Worm (Caenorhabditis elegans) whole organism, mixed stage, embryonic: ENCODE data around the gene Y41D4A.6.

Experiments used
- M03D4.4 ChIP-seq: sonication (generic microtip); optimal IDR thresholded peaks from 2 replicates; lab custom pipeline; 2017; ENCODE audit warnings: mild to moderate bottlenecking, missing genetic modification characterization, missing compliant biosample characterization
- bed-3 ChIP-seq: fragments of 200-800 bp; sonication (Bioruptor generic); optimal IDR thresholded peaks from 3 replicates; lab custom pipeline; 2018; ENCODE audit warnings: mild to moderate bottlenecking, missing genetic modification characterization, moderate library complexity, missing compliant biosample characterization
- blmp-1 ChIP-seq: fragments of 150-350 bp; optimal IDR thresholded peaks from 2 replicates; lab custom pipeline; 2014; ENCODE audit warnings: missing biosample characterization, missing genetic modification characterization
- ceh-39 ChIP-seq: fragments of 150-350 bp; optimal IDR thresholded peaks from 2 replicates; lab custom pipeline; 2014; ENCODE audit warnings: missing biosample characterization, missing genetic modification characterization
- ceh-43 ChIP-seq: fragments of 200-800 bp; sonication (Bioruptor generic); optimal IDR thresholded peaks from 2 replicates; lab custom pipeline; 2018; ENCODE audit warnings: mild to moderate bottlenecking, missing genetic modification characterization, moderate library complexity, missing compliant biosample characterization
- ceh-83 ChIP-seq: fragments of 200-800 bp; sonication (Bioruptor generic); optimal IDR thresholded peaks from 2 replicates; lab custom pipeline; 2018; ENCODE audit warnings: mild to moderate bottlenecking, missing genetic modification characterization, missing compliant biosample characterization
- ces-1 ChIP-seq: fragments of 150-350 bp; optimal IDR thresholded peaks from 2 replicates; lab custom pipeline; 2014; ENCODE audit warnings: missing biosample characterization, missing genetic modification reagents, missing genetic modification characterization
- cnd-1 ChIP-seq: fragments of 200-800 bp; sonication (Bioruptor generic); optimal IDR thresholded peaks from 2 replicates; lab custom pipeline; 2018; ENCODE audit warnings: mild to moderate bottlenecking, missing genetic modification characterization, missing compliant biosample characterization
- elt-1 ChIP-seq: sonication (generic microtip); optimal IDR thresholded peaks from 2 replicates; lab custom pipeline; 2017; ENCODE audit warnings: missing genetic modification characterization, mild to moderate bottlenecking, missing compliant biosample characterization, antibody characterized with exemption, moderate library complexity, borderline replicate concordance; ENCODE audit not compliant: insufficient read depth
- elt-3 ChIP-seq: fragments of 150-350 bp; optimal IDR thresholded peaks from 2 replicates; lab custom pipeline; 2014; ENCODE audit warnings: missing biosample characterization, missing genetic modification characterization
- flh-1 ChIP-seq: fragments of 200-800 bp; sonication (Bioruptor generic); optimal IDR thresholded peaks from 2 replicates; lab custom pipeline; 2018; ENCODE audit warnings: mild to moderate bottlenecking, missing genetic modification characterization, moderate library complexity, missing compliant biosample characterization
- ham-2 ChIP-seq: fragments of 200-800 bp; sonication (Bioruptor generic); optimal IDR thresholded peaks from 2 replicates; lab custom pipeline; 2018; ENCODE audit warnings: mild to moderate bottlenecking, missing genetic modification characterization, missing compliant biosample characterization
- hlh-1 ChIP-seq: fragments of 150-350 bp; optimal IDR thresholded peaks from 2 replicates; lab custom pipeline; 2014; ENCODE audit warnings: missing biosample characterization, missing genetic modification reagents, missing genetic modification characterization
- lin-13 ChIP-seq: fragments of 150-350 bp; optimal IDR thresholded peaks from 2 replicates; lab custom pipeline; 2014; ENCODE audit warnings: missing biosample characterization, missing genetic modification characterization
- lin-32 ChIP-seq: fragments of 200-800 bp; sonication (Bioruptor generic); optimal IDR thresholded peaks from 2 replicates; lab custom pipeline; 2018; ENCODE audit warnings: mild to moderate bottlenecking, missing genetic modification characterization, missing compliant biosample characterization
- lsy-2 ChIP-seq: fragments of 150-350 bp; optimal IDR thresholded peaks from 2 replicates; lab custom pipeline; 2014; ENCODE audit warnings: missing biosample characterization, missing genetic modification characterization
- mab-5 ChIP-seq: fragments of 150-350 bp; optimal IDR thresholded peaks from 2 replicates; lab custom pipeline; 2014; ENCODE audit warnings: missing biosample characterization, missing genetic modification characterization
- mep-1 ChIP-seq: fragments of 150-350 bp; optimal IDR thresholded peaks from 2 replicates; lab custom pipeline; 2017; ENCODE audit warnings: missing biosample characterization, missing genetic modification reagents, missing genetic modification characterization, inconsistent platforms
- mls-2 ChIP-seq: sonication (generic microtip); optimal IDR thresholded peaks from 2 replicates; lab custom pipeline; 2016; ENCODE audit warnings: mild to moderate bottlenecking, missing genetic modification characterization, moderate library complexity, missing compliant biosample characterization
- nhr-12 ChIP-seq: fragments of 150-350 bp; optimal IDR thresholded peaks from 2 replicates; lab custom pipeline; 2014; ENCODE audit warnings: missing biosample characterization, missing genetic modification characterization
- nhr-2 ChIP-seq: fragments of 150-350 bp; optimal IDR thresholded peaks from 2 replicates; lab custom pipeline; 2014; ENCODE audit warnings: missing biosample characterization, missing genetic modification characterization
- nhr-237 ChIP-seq: fragments of 150-350 bp; optimal IDR thresholded peaks from 2 replicates; lab custom pipeline; 2014; ENCODE audit warnings: missing biosample characterization, missing genetic modification characterization
- nhr-28 ChIP-seq: fragments of 150-350 bp; optimal IDR thresholded peaks from 2 replicates; lab custom pipeline; 2014; ENCODE audit warnings: missing biosample characterization, missing genetic modification characterization
- nhr-76 ChIP-seq: sonication (generic microtip); optimal IDR thresholded peaks from 2 replicates; lab custom pipeline; 2017; ENCODE audit warnings: missing biosample characterization, missing genetic modification characterization
- pha-4 ChIP-seq: fragments of 150-350 bp; optimal IDR thresholded peaks from 2 replicates; lab custom pipeline; 2018; ENCODE audit warnings: missing biosample characterization, missing genetic modification reagents, missing genetic modification characterization
- sem-2 ChIP-seq: fragments of 200-800 bp; sonication (Bioruptor generic); optimal IDR thresholded peaks from 2 replicates; lab custom pipeline; 2018; ENCODE audit warnings: mild to moderate bottlenecking, missing genetic modification characterization, missing compliant biosample characterization
- snpc-4 ChIP-seq: fragments of 150-350 bp; optimal IDR thresholded peaks from 2 replicates; lab custom pipeline; 2014; ENCODE audit warnings: missing biosample characterization, missing genetic modification characterization
- sptf-1 ChIP-seq: sonication (generic microtip); optimal IDR thresholded peaks from 2 replicates; lab custom pipeline; 2017; ENCODE audit warnings: mild to moderate bottlenecking, missing genetic modification characterization, moderate library complexity, missing compliant biosample characterization
- tbx-8 ChIP-seq: fragments of 200-800 bp; sonication (Bioruptor generic); optimal IDR thresholded peaks from 2 replicates; lab custom pipeline; 2018; ENCODE audit warnings: mild to moderate bottlenecking, missing genetic modification characterization, moderate library complexity, missing compliant biosample characterization
- unc-120 ChIP-seq: sonication (generic microtip); optimal IDR thresholded peaks from 2 replicates; lab custom pipeline; 2017; ENCODE audit warnings: missing genetic modification characterization, missing compliant biosample characterization; ENCODE audit not compliant: poor library complexity, severe bottlenecking
- unc-39 ChIP-seq: fragments of 150-350 bp; optimal IDR thresholded peaks from 2 replicates; lab custom pipeline; 2014; ENCODE audit warnings: missing biosample characterization, missing genetic modification characterization
- unc-62 ChIP-seq: fragments of 150-350 bp; optimal IDR thresholded peaks from 2 replicates; lab custom pipeline; 2014; ENCODE audit warnings: missing biosample characterization, missing genetic modification reagents, missing genetic modification characterization
- zip-8 ChIP-seq: fragments of 150-350 bp; optimal IDR thresholded peaks from 2 replicates; lab custom pipeline; 2014; ENCODE audit warnings: missing biosample characterization, missing genetic modification characterization
- ztf-11 ChIP-seq: fragments of 150-350 bp; optimal IDR thresholded peaks from 2 replicates; lab custom pipeline; 2014; ENCODE audit warnings: missing biosample characterization, missing genetic modification characterization

Gene Y41D4A.6

DNA sequence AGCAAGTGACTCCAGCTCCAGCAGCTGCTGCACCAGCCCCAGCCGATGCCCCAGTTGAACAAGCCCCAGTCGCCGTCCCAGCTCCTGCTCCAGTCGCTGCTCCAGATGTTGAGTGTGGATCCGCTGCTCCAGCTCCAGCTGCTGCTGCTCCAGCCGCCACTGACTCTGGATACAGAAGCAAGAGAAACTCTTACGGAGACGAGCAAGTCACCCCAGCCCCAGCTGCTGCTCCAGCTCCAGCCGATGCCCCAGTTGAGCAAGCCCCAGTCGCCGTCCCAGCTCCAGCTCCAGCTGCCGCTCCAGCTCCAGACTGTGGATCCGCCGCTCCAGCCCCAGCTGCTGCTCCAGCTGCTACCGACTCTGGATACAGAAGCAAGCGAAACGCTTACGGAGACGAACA lies 23.7 kb downstream of the Y41D4A.6 start:
- TF ChIP-seq nhr-2 (no peak), ham-2 (GFP tag; lab: Kevin White, UChicago) (no peak), lin-13 (tag; lab: Kevin White, UChicago) (no peak), snpc-4 (no peak), elt-1 (tag; lab: Kevin White, UChicago) (no peak), nhr-12 (tag; lab: Kevin White, UChicago) (no peak), pha-4 (tag; lab: Kevin White, UChicago) (no peak), mls-2 (no peak), nhr-28 (tag; lab: Kevin White, UChicago) (no peak), ztf-11 (tag; lab: Kevin White, UChicago) (no peak), hlh-1 (tag; lab: Kevin White, UChicago) (no peak), nhr-76 (tag; lab: Kevin White, UChicago) (no peak), sem-2 (GFP tag; lab: Kevin White, UChicago) (no peak), ces-1 (GFP tag; lab: Kevin White, UChicago) (no peak), ceh-43 (GFP tag; lab: Kevin White, UChicago) (no peak), lin-32 (GFP tag; lab: Kevin White, UChicago) (no peak), unc-39 (tag; lab: Kevin White, UChicago) (no peak), bed-3 (GFP tag; lab: Kevin White, UChicago) (no peak), nhr-237 (tag; lab: Kevin White, UChicago) (no peak)

DNA sequence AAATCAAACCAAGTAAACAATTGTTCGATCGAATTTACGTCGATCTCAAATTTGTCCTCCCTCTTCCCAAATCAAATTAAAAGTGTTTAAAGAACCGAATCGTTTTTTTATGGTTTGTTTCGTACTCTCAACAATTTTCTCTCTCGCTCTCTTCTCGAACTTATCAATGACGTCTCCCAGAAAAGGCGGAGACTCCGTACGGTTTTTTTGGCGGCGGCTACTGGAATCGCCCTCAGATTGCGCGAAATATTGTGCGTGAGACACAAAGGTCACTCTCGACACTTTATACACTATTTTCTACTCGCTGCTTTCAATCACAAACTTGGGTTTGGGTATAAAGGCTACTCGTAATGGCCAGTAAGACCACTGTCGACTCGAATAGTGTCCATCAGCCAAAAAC lies 24.8 kb downstream of the Y41D4A.6 start, which contains the start of gene epic-2:
Gene epic-2 (plus strand): TSS at position 317 of the 400 bp plus-strand sequence.
- no peak for TF ChIP-seq ceh-39 (tag; lab: Kevin White, UChicago)
- no peak for TF ChIP-seq elt-3 (tag; lab: Kevin White, UChicago)
- TF ChIP-seq M03D4.4 (tag; lab: Kevin White, UChicago): no peak
- TF ChIP-seq bed-3 (GFP tag; lab: Kevin White, UChicago): no peak
- TF ChIP-seq blmp-1: no peak
- no peak for TF ChIP-seq pha-4 (tag; lab: Kevin White, UChicago)
- TF ChIP-seq unc-39 (tag; lab: Kevin White, UChicago): no peak
- TF ChIP-seq nhr-28 (tag; lab: Kevin White, UChicago): no peak
- no peak for TF ChIP-seq ztf-11 (tag; lab: Kevin White, UChicago)
- no peak for TF ChIP-seq unc-62 (GFP tag; lab: Kevin White, UChicago)
- no peak for TF ChIP-seq tbx-8 (GFP tag; lab: Kevin White, UChicago)
- no peak for TF ChIP-seq lsy-2
- no peak for TF ChIP-seq lin-13 (tag; lab: Kevin White, UChicago)
- no peak for TF ChIP-seq cnd-1 (tag; lab: Kevin White, UChicago)

DNA sequence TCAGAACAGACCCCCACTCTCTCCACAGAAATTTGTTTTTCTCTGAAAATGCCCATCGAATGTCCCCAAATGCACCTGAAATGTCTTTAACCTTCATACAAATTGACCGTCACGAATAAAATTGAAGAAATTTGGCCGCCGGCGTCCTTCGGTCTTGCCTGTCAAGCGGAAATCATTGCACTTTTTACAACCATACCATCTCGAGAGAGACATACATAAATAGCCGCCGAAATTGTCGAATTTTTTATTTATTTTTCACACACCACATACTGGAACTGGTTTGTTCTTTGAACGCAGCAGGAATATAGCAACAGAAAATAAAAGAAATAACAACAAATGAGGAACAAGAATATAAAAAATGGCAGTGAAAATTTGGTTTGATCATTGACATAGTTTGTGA lies 29.6 kb downstream of the Y41D4A.6 start:
- TF ChIP-seq mls-2 (no peak), nhr-12 (tag; lab: Kevin White, UChicago) (no peak), lin-32 (GFP tag; lab: Kevin White, UChicago) (no peak), mep-1 (tag; lab: Kevin White, UChicago) (no peak), nhr-237 (tag; lab: Kevin White, UChicago) (no peak), sem-2 (GFP tag; lab: Kevin White, UChicago) (no peak), ces-1 (GFP tag; lab: Kevin White, UChicago) (no peak), ceh-83 (GFP tag; lab: Kevin White, UChicago) (no peak), elt-3 (tag; lab: Kevin White, UChicago) (no peak), zip-8 (tag; lab: Kevin White, UChicago) (no peak), elt-1 (tag; lab: Kevin White, UChicago) (no peak), lin-13 (tag; lab: Kevin White, UChicago) (no peak), lsy-2 (no peak), nhr-76 (tag; lab: Kevin White, UChicago) (no peak), flh-1 (no peak), hlh-1 (tag; lab: Kevin White, UChicago) (no peak)
- TF ChIP-seq, all 35 proteins: peak for 0

ce11 chrIV:1713618-1714017 lies 31.7 kb downstream of the Y41D4A.6 start:
- TF ChIP-seq ham-2 (GFP tag; lab: Kevin White, UChicago) (no peak), ces-1 (GFP tag; lab: Kevin White, UChicago) (no peak), elt-1 (tag; lab: Kevin White, UChicago) (no peak), mab-5 (tag; lab: Kevin White, UChicago) (no peak), unc-120 (tag; lab: Kevin White, UChicago) (no peak), nhr-2 (no peak), unc-62 (GFP tag; lab: Kevin White, UChicago) (no peak), hlh-1 (tag; lab: Kevin White, UChicago) (no peak), tbx-8 (GFP tag; lab: Kevin White, UChicago) (no peak), sptf-1 (no peak), ztf-11 (tag; lab: Kevin White, UChicago) (no peak)
